Worm (Caenorhabditis elegans): Measurements from ENCODE around the gene pkc-3.

Gene pkc-3

DNA sequence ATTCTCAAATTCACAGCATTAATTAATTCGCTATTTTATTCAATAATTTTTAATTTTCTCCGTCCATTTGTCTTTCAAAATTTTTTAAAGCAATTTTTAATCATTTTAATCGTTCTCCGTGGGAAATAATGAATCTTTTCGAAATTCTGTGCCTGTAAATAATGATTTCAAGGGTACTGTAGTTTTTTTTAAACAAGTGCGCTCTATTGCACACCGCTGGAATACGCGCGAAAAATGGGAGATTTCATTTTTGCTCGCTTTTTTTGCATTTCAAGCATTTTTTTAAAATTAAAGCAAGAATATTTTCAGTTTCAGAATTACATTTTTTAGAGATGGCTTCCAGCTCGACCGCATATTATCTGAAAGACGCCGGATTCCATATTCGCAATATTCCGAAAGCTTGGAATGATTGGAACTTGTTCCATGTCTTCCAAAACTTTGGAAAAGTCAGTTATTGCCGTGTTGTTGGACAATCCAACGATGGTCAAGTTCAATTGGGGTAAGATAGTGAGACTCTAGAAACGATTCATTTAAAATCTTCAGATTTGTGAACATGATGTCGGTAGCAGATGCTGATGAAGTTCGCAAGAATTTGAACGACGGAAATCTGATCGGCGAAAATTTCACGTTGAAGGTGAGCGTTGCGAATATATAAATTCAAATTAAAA, 41.3 kb downstream of the pkc-3 start, which contains the start of gene tofu-6:
Gene tofu-6 (plus strand): TSS at position 302 of the 668 bp plus-strand sequence.
- TF ChIP-seq egl-5 (tag; optimal IDR thresholded peaks at IDR 0.05): no peak
- TF ChIP-seq nfya-1 (tag; optimal IDR thresholded peaks at IDR 0.05; ENCODE audit: insufficient read depth): peak; percentile 45
- peak; percentile 13 for TF ChIP-seq nhr-25 (tag; optimal IDR thresholded peaks at IDR 0.05)
- TF ChIP-seq tbx-2 (tag; optimal IDR thresholded peaks at IDR 0.05): no peak
- no peak for TF ChIP-seq eor-1 (tag; optimal IDR thresholded peaks at IDR 0.05)
- no peak for TF ChIP-seq sea-2 (GFP tag; optimal IDR thresholded peaks at IDR 0.05)
- peak; percentile 71 for TF ChIP-seq pha-4 (tag; optimal IDR thresholded peaks at IDR 0.05)
- TF ChIP-seq ceh-82 (tag; optimal IDR thresholded peaks at IDR 0.05): no peak
- TF ChIP-seq ama-1 (optimal IDR thresholded peaks at IDR 0.05): no peak
- TF ChIP-seq pqm-1 (tag; optimal IDR thresholded peaks at IDR 0.05): no peak

DNA sequence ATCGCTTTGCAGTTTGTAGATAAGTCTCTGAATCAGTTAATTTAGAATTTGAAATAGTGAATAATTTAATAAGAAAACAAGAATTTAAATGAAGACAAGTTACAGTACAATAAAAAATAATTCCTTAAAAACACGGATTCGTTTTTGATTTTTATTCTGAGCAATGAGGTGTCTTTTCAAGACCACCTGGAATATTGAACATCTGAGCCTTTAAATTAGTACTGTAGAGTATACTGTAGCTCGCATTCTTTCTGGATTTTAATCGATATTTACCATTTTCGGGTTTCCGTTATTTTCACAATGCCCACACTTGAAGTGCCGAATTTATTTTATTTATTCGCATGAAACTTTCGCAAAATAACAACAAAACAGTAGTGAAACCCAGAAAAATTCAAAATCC, 44.0 kb downstream of the pkc-3 start, which contains the start of gene F07F6.7:
Gene F07F6.7 (minus strand): TSS at position 27 of the 400 bp plus-strand sequence.
- TF ChIP-seq egl-27 (tag; optimal IDR thresholded peaks at IDR 0.05) (no peak), nfya-1 (tag; optimal IDR thresholded peaks at IDR 0.05; ENCODE audit: insufficient read depth) (no peak), elt-2 (tag; optimal IDR thresholded peaks at IDR 0.05) (peak; percentile 6), ztf-4 (tag; optimal IDR thresholded peaks at IDR 0.05) (no peak), R02D3.7 (tag; optimal IDR thresholded peaks at IDR 0.05) (no peak), nhr-237 (tag; optimal IDR thresholded peaks at IDR 0.05) (no peak), daf-12 (tag; optimal IDR thresholded peaks at IDR 0.05) (no peak)

DNA sequence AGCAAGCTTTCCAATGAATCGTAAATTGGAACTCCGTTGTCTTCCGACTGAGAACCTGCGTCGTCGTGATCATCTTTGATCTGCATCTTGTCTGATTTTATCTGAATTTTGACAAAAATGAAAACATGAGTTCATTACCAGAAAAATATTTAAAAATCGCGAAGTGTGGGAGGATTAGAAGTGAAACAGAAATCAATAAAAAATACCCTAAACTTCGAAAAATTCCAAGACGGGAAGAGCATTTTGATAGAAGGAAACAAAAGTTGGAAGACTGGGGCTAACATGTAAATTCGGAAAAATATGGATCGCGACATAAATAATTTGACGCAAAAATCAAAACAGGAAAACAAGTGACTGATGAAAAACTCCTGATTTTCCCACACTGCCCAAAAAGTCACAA, 45.8 kb downstream of the pkc-3 start, which contains the start of gene F07F6.8:
Gene F07F6.8 (minus strand): TSS at position 101 of the 400 bp plus-strand sequence.
- no peak for TF ChIP-seq fkh-2 (tag; optimal IDR thresholded peaks at IDR 0.05)
- no peak for TF ChIP-seq pha-4 (tag; optimal IDR thresholded peaks at IDR 0.05)
- no peak for TF ChIP-seq nhr-76 (tag; optimal IDR thresholded peaks at IDR 0.05)
- TF ChIP-seq ceh-9 (tag; optimal IDR thresholded peaks at IDR 0.05): no peak
- no peak for TF ChIP-seq nhr-77 (tag; optimal IDR thresholded peaks at IDR 0.05)

DNA sequence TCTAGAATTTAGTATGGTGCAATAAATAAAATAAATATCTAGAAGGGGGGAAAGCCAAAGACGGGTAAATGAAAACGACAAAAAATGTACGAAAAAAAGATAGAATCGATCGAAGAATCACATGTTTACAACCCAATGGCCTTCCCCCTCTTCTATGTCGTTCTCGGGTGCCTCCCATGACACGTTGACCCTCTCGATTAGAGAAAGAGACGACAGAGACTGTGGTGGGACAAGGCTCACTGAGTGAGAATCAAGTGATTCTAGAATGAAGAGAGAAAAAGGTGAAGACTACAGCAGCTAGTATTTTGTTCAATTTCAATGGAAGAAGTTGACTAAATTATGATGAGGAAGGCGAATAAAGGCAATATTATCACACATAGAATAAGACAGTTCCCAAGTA, 46.2 kb downstream of the pkc-3 start:
- TF ChIP-seq fkh-2 (tag; optimal IDR thresholded peaks at IDR 0.05) (no peak), ZK546.5 (tag; optimal IDR thresholded peaks at IDR 0.05) (no peak), nhr-67 (tag; optimal IDR thresholded peaks at IDR 0.05) (no peak), aly-2 (tag; optimal IDR thresholded peaks at IDR 0.05) (no peak), unc-62 (GFP tag; optimal IDR thresholded peaks at IDR 0.05) (no peak), ceh-82 (tag; optimal IDR thresholded peaks at IDR 0.05) (no peak), unc-39 (tag; optimal IDR thresholded peaks at IDR 0.05) (no peak), ztf-4 (tag; optimal IDR thresholded peaks at IDR 0.05) (no peak), mml-1 (tag; optimal IDR thresholded peaks at IDR 0.05) (no peak), pha-4 (tag; optimal IDR thresholded peaks at IDR 0.05) (peak; percentile 85), hmg-11 (tag; optimal IDR thresholded peaks at IDR 0.05) (peak; percentile 49), ceh-9 (tag; optimal IDR thresholded peaks at IDR 0.05) (no peak), nfya-1 (tag; optimal IDR thresholded peaks at IDR 0.05; ENCODE audit: insufficient read depth) (peak; percentile 82), mdl-1 (tag; optimal IDR thresholded peaks at IDR 0.05) (no peak), snpc-4 (tag; optimal IDR thresholded peaks at IDR 0.05) (no peak), lsy-12 (tag; optimal IDR thresholded peaks at IDR 0.05) (no peak), elt-1 (tag; optimal IDR thresholded peaks at IDR 0.05) (no peak), jun-1 (tag; optimal IDR thresholded peaks at IDR 0.05) (peak; percentile 11), eor-1 (tag; optimal IDR thresholded peaks at IDR 0.05) (no peak), nhr-25 (tag; optimal IDR thresholded peaks at IDR 0.05) (peak; percentile 49), nhr-28 (tag; optimal IDR thresholded peaks at IDR 0.05) (no peak), nhr-76 (tag; optimal IDR thresholded peaks at IDR 0.05) (no peak), nhr-12 (tag; optimal IDR thresholded peaks at IDR 0.05) (no peak), ztf-11 (tag; optimal IDR thresholded peaks at IDR 0.05) (no peak), nhr-43 (tag; optimal IDR thresholded peaks at IDR 0.05; ENCODE audit: poor library complexity, severe bottlenecking) (no peak), egl-27 (tag; optimal IDR thresholded peaks at IDR 0.05) (peak; percentile 6), tbx-2 (tag; optimal IDR thresholded peaks at IDR 0.05) (no peak), ceh-28 (tag; optimal IDR thresholded peaks at IDR 0.05) (peak; percentile 32), nhr-11 (tag; optimal IDR thresholded peaks at IDR 0.05) (no peak), elt-2 (tag; optimal IDR thresholded peaks at IDR 0.05) (peak; percentile 85), nhr-237 (tag; optimal IDR thresholded peaks at IDR 0.05) (no peak), lin-39 (tag; optimal IDR thresholded peaks at IDR 0.05) (peak; percentile 13), fkh-10 (GFP tag; optimal IDR thresholded peaks at IDR 0.05) (no peak), nhr-23 (tag; optimal IDR thresholded peaks at IDR 0.05) (peak; percentile 46), R02D3.7 (tag; optimal IDR thresholded peaks at IDR 0.05) (no peak), fos-1 (tag; optimal IDR thresholded peaks at IDR 0.05) (no peak), sea-2 (GFP tag; optimal IDR thresholded peaks at IDR 0.05) (no peak), egl-5 (tag; optimal IDR thresholded peaks at IDR 0.05) (no peak), pqm-1 (tag; optimal IDR thresholded peaks at IDR 0.05) (no peak), nhr-77 (tag; optimal IDR thresholded peaks at IDR 0.05) (no peak), skn-1 (tag; optimal IDR thresholded peaks at IDR 0.05) (no peak), ama-1 (optimal IDR thresholded peaks at IDR 0.05) (peak; percentile 66)
